Worm (Caenorhabditis elegans): ENCODE results near the gene dmsr-7.

DNA sequence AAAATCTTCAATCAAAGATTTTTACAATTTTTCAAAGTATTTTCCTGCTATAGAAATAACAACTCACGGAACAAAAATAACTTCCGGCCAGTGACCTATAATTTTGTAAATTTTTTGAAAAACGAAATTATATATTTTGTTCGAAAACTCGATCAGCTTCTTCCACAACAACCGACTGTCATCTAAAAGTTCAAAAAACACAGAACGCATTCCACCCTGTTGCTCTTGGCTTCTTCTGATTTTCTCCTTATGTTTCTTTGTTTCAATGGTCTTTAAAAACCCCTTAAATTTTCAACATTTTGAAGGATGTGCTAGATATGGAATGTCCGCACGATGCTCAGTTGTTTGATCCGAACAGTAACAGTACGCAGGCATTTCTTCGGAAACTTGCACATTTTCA, at the start of gene dmsr-7:
- TF ChIP-seq hnd-1 (tag; optimal IDR thresholded peaks at IDR 0.05), result no peak
- TF ChIP-seq sea-1 (GFP tag; conservative IDR thresholded peaks at IDR 0.05), result no peak
- TF ChIP-seq B0310.2 (tag; optimal IDR thresholded peaks at IDR 0.05), result no peak
- TF ChIP-seq ama-1 (optimal IDR thresholded peaks at IDR 0.05), result no peak
- TF ChIP-seq flt-1 (GFP tag; IDR thresholded peaks at IDR 0.05), result no peak
- no peak for TF ChIP-seq F13C5.2 (tag; optimal IDR thresholded peaks at IDR 0.05)
- no peak for TF ChIP-seq ceh-36 (tag; optimal IDR thresholded peaks at IDR 0.05)
- TF ChIP-seq tbx-37 (GFP tag; conservative IDR thresholded peaks at IDR 0.05), result no peak

Data from whole organism, early embryonic.